Fruit fly (Drosophila melanogaster) whole organism, embryonic: ENCODE measurements around the gene Rok.

Experiments
- Atf3 ChIP-seq: fragments of 200-800 bp; sonication (Bioruptor generic); optimal IDR thresholded peaks from 3 replicates; lab custom pipeline; 2016; ENCODE audit warnings: missing biosample characterization, missing genetic modification characterization
- BEAF-32 ChIP-seq: fragments of 200-800 bp; sonication (Bioruptor generic); optimal IDR thresholded peaks from 3 replicates; lab custom pipeline; 2017; ENCODE audit warnings: missing biosample characterization, missing genetic modification characterization, mild to moderate bottlenecking, moderate library complexity, missing genetic modification reagents
- Bteb2 ChIP-seq: fragments of 200-800 bp; sonication (Bioruptor generic); optimal IDR thresholded peaks from 2 replicates; lab custom pipeline; 2016; ENCODE audit warnings: missing biosample characterization, missing genetic modification characterization
- C15 ChIP-seq: fragments of 200-800 bp; sonication (Bioruptor generic); IDR thresholded peaks from 3 replicates; pipeline ENCODE4 v1.3.6; 2022; ENCODE audit warnings: missing biosample characterization, missing genetic modification characterization
- CG10267 ChIP-seq: fragments of 200-800 bp; sonication (Bioruptor generic); optimal IDR thresholded peaks from 2 replicates; lab custom pipeline; 2018; ENCODE audit warnings: missing biosample characterization, mild to moderate bottlenecking, missing genetic modification characterization, moderate library complexity
- CG12155 ChIP-seq: fragments of 200-800 bp; sonication (Bioruptor generic); optimal IDR thresholded peaks from 3 replicates; lab custom pipeline; 2016; ENCODE audit warnings: missing biosample characterization, missing genetic modification characterization
- CG12391 ChIP-seq: fragments of 200-800 bp; sonication (Bioruptor generic); optimal IDR thresholded peaks from 3 replicates; lab custom pipeline; 2018; ENCODE audit warnings: missing biosample characterization, mild to moderate bottlenecking, missing genetic modification characterization, moderate library complexity
- CG15514 ChIP-seq: fragments of 200-800 bp; sonication (Bioruptor generic); optimal IDR thresholded peaks from 3 replicates; lab custom pipeline; 2017; ENCODE audit warnings: missing biosample characterization, missing genetic modification characterization, mild to moderate bottlenecking, moderate library complexity, missing genetic modification reagents
- CG17361 ChIP-seq: fragments of 200-800 bp; sonication (Bioruptor generic); IDR thresholded peaks from 3 replicates; pipeline ENCODE4 v1.3.6; 2022; ENCODE audit warnings: missing biosample characterization, missing genetic modification characterization
- CG2120 ChIP-seq: fragments of 200-800 bp; sonication (Bioruptor generic); optimal IDR thresholded peaks from 3 replicates; lab custom pipeline; 2016; ENCODE audit warnings: missing biosample characterization, missing genetic modification characterization
- CG30403 ChIP-seq: fragments of 200-800 bp; sonication (Bioruptor generic); optimal IDR thresholded peaks from 3 replicates; lab custom pipeline; 2016; ENCODE audit warnings: missing biosample characterization, missing genetic modification characterization
- CG31224 ChIP-seq: fragments of 200-800 bp; sonication (Bioruptor generic); IDR thresholded peaks from 2 replicates; pipeline ENCODE4 v1.3.6; 2022; ENCODE audit warnings: missing biosample characterization, missing genetic modification characterization
- CG9609 ChIP-seq: fragments of 200-800 bp; sonication (Bioruptor generic); optimal IDR thresholded peaks from 3 replicates; lab custom pipeline; 2016; ENCODE audit warnings: missing biosample characterization, missing genetic modification characterization
- Dfd ChIP-seq, 2 experiments: fragments of >200 bp; optimal IDR thresholded peaks; 2 replicates each; lab custom pipeline; 2017; ENCODE audit warnings: missing biosample characterization in 2 of 2, missing genetic modification characterization in 2 of 2
- H15 ChIP-seq: fragments of 200-800 bp; sonication (Bioruptor generic); IDR thresholded peaks from 3 replicates; pipeline ENCODE4 v1.3.6; 2022; ENCODE audit warnings: missing biosample characterization, missing genetic modification characterization
- HLH4C ChIP-seq: fragments of 200-800 bp; sonication (Bioruptor generic); IDR thresholded peaks from 3 replicates; pipeline ENCODE4 v1.3.6; 2022; ENCODE audit warnings: missing biosample characterization, missing genetic modification characterization; ENCODE audit not compliant: partially characterized antibody
- Hmr ChIP-seq: fragments of 200-800 bp; sonication (Bioruptor generic); optimal IDR thresholded peaks from 3 replicates; lab custom pipeline; 2017; ENCODE audit warnings: mild to moderate bottlenecking, missing biosample characterization, missing genetic modification reagents, missing genetic modification characterization
- Hr39 ChIP-seq: fragments of >200 bp; optimal IDR thresholded peaks from 2 replicates; lab custom pipeline; 2017
- Xbp1 ChIP-seq: fragments of 200-800 bp; sonication (Bioruptor generic); optimal IDR thresholded peaks from 3 replicates; lab custom pipeline; 2016; ENCODE audit warnings: missing biosample characterization, mild to moderate bottlenecking, missing genetic modification characterization
- amos ChIP-seq: fragments of 200-800 bp; sonication (Bioruptor generic); IDR thresholded peaks from 2 replicates; pipeline ENCODE4 v1.3.6; 2022; ENCODE audit warnings: missing biosample characterization, missing genetic modification characterization; ENCODE audit not compliant: partially characterized antibody
- ato ChIP-seq: fragments of 200-800 bp; sonication (Bioruptor generic); IDR thresholded peaks from 2 replicates; pipeline ENCODE4 v1.3.6; 2022; ENCODE audit warnings: missing biosample characterization, missing genetic modification characterization; ENCODE audit not compliant: partially characterized antibody
- chinmo ChIP-seq: fragments of 200-800 bp; sonication (Bioruptor generic); IDR thresholded peaks from 4 replicates; pipeline ENCODE4 v1.3.6; 2022; ENCODE audit warnings: missing biosample characterization, missing genetic modification characterization; ENCODE audit not compliant: partially characterized antibody
- chn ChIP-seq: fragments of 200-800 bp; sonication (Bioruptor generic); optimal IDR thresholded peaks from 2 replicates; lab custom pipeline; 2016; ENCODE audit warnings: missing biosample characterization, missing genetic modification characterization
- dimm ChIP-seq: fragments of 200-800 bp; sonication (Bioruptor generic); IDR thresholded peaks from 2 replicates; pipeline ENCODE4 v1.3.6; 2022; ENCODE audit warnings: missing biosample characterization, missing genetic modification characterization
- dmrt99B ChIP-seq: fragments of 200-800 bp; sonication (Bioruptor generic); optimal IDR thresholded peaks from 2 replicates; lab custom pipeline; 2018; ENCODE audit warnings: missing biosample characterization, mild to moderate bottlenecking, missing genetic modification characterization, moderate library complexity
- dpn ChIP-seq, 2 experiments: fragments of 200-800 bp; sonication (Bioruptor generic); optimal IDR thresholded peaks; 3 replicates each; lab custom pipeline; 2016; ENCODE audit warnings: missing biosample characterization in 2 of 2, missing genetic modification characterization in 2 of 2
- gfzf ChIP-seq: fragments of 200-800 bp; sonication (Bioruptor generic); optimal IDR thresholded peaks from 2 replicates; lab custom pipeline; 2016; ENCODE audit warnings: missing biosample characterization, mild to moderate bottlenecking, missing genetic modification characterization, moderate library complexity
- gsb-n ChIP-seq: fragments of 200-800 bp; sonication (Bioruptor generic); optimal IDR thresholded peaks from 3 replicates; lab custom pipeline; 2018; ENCODE audit warnings: missing biosample characterization, mild to moderate bottlenecking, missing genetic modification characterization
- ham ChIP-seq: fragments of 200-800 bp; sonication (Bioruptor generic); IDR thresholded peaks from 2 replicates; pipeline ENCODE4 v1.3.6; 2022; ENCODE audit warnings: missing biosample characterization, missing genetic modification characterization
- inv ChIP-seq: fragments of 200-800 bp; sonication (Bioruptor generic); IDR thresholded peaks from 2 replicates; pipeline ENCODE4 v1.3.6; 2022; ENCODE audit warnings: missing biosample characterization, missing genetic modification characterization; ENCODE audit not compliant: partially characterized antibody
- lilli ChIP-seq: fragments of 200-800 bp; sonication (Bioruptor generic); optimal IDR thresholded peaks from 3 replicates; lab custom pipeline; 2016; ENCODE audit warnings: missing biosample characterization, missing genetic modification characterization
- lola ChIP-seq, 3 experiments: fragments of >200 bp in 2 of 3; fragments of 200-800 bp in 1 of 3; sonication (Bioruptor generic) in 1 of 3; optimal IDR thresholded peaks; 2 replicates each; lab custom pipeline; 2017 to 2019; ENCODE audit warnings: missing biosample characterization in 3 of 3, missing genetic modification characterization in 3 of 3, mild to moderate bottlenecking in 1 of 3, moderate library complexity in 1 of 3
- mam ChIP-seq: fragments of 200-800 bp; sonication (Bioruptor generic); optimal IDR thresholded peaks from 3 replicates; lab custom pipeline; 2016; ENCODE audit warnings: missing biosample characterization, missing genetic modification characterization
- mirr ChIP-seq: fragments of 200-800 bp; sonication (Bioruptor generic); optimal IDR thresholded peaks from 3 replicates; lab custom pipeline; 2018; ENCODE audit warnings: missing biosample characterization, mild to moderate bottlenecking, missing genetic modification characterization
- mld ChIP-seq: fragments of 200-800 bp; sonication (Bioruptor generic); IDR thresholded peaks from 3 replicates; pipeline ENCODE4 v1.3.6; 2022; ENCODE audit warnings: missing biosample characterization, missing genetic modification characterization; ENCODE audit not compliant: partially characterized antibody
- pb ChIP-seq: fragments of 200-800 bp; sonication (Bioruptor generic); optimal IDR thresholded peaks from 3 replicates; lab custom pipeline; 2016; ENCODE audit warnings: missing biosample characterization, missing genetic modification characterization
- phol ChIP-seq: fragments of 200-800 bp; sonication (Bioruptor generic); optimal IDR thresholded peaks from 3 replicates; lab custom pipeline; 2018; ENCODE audit warnings: missing biosample characterization, mild to moderate bottlenecking, missing genetic modification characterization, moderate library complexity
- pzg ChIP-seq: fragments of 200-800 bp; sonication (Bioruptor generic); optimal IDR thresholded peaks from 3 replicates; lab custom pipeline; 2018; ENCODE audit warnings: missing biosample characterization, mild to moderate bottlenecking, missing genetic modification characterization, moderate library complexity
- ro ChIP-seq: fragments of 200-800 bp; sonication (Bioruptor generic); IDR thresholded peaks from 2 replicates; pipeline ENCODE4 v1.3.6; 2022; ENCODE audit warnings: missing biosample characterization, missing genetic modification characterization
- sqz ChIP-seq: fragments of 200-800 bp; sonication (Bioruptor generic); optimal IDR thresholded peaks from 3 replicates; lab custom pipeline; 2018; ENCODE audit warnings: missing biosample characterization, mild to moderate bottlenecking, missing genetic modification characterization
- tgo ChIP-seq: fragments of 200-800 bp; sonication (Bioruptor generic); IDR thresholded peaks from 3 replicates; pipeline ENCODE4 v1.3.6; 2022; ENCODE audit warnings: missing biosample characterization, missing genetic modification characterization
- tll ChIP-seq, 2 experiments: fragments of 200-800 bp in 1 of 2; fragments of >200 bp in 1 of 2; sonication (Bioruptor generic) in 1 of 2; optimal IDR thresholded peaks; 2 replicates each; lab custom pipeline; 2017 to 2019; ENCODE audit warnings: missing biosample characterization in 2 of 2, missing genetic modification characterization in 2 of 2, mild to moderate bottlenecking in 1 of 2, moderate library complexity in 1 of 2
- tna ChIP-seq: fragments of 200-800 bp; sonication (Bioruptor generic); IDR thresholded peaks from 2 replicates; pipeline ENCODE4 v1.3.6; 2022; ENCODE audit warnings: missing biosample characterization, missing genetic modification characterization; ENCODE audit not compliant: partially characterized antibody
- tx ChIP-seq: fragments of 200-800 bp; sonication (Bioruptor generic); optimal IDR thresholded peaks from 2 replicates; lab custom pipeline; 2016; ENCODE audit warnings: missing biosample characterization, missing genetic modification characterization
- unpg ChIP-seq: fragments of 200-800 bp; sonication (Bioruptor generic); optimal IDR thresholded peaks from 3 replicates; lab custom pipeline; 2018; ENCODE audit warnings: missing biosample characterization, mild to moderate bottlenecking, missing genetic modification characterization, moderate library complexity
- vnd ChIP-seq: fragments of 200-800 bp; sonication (Bioruptor generic); IDR thresholded peaks from 3 replicates; pipeline ENCODE4 v1.3.6; 2022; ENCODE audit warnings: missing biosample characterization, missing genetic modification characterization; ENCODE audit not compliant: partially characterized antibody
- zen2 ChIP-seq: fragments of 200-800 bp; sonication (Bioruptor generic); IDR thresholded peaks from 3 replicates; pipeline ENCODE4 v1.3.6; 2022; ENCODE audit warnings: missing biosample characterization, missing genetic modification characterization; ENCODE audit not compliant: partially characterized antibody

The Rok gene

DNA sequence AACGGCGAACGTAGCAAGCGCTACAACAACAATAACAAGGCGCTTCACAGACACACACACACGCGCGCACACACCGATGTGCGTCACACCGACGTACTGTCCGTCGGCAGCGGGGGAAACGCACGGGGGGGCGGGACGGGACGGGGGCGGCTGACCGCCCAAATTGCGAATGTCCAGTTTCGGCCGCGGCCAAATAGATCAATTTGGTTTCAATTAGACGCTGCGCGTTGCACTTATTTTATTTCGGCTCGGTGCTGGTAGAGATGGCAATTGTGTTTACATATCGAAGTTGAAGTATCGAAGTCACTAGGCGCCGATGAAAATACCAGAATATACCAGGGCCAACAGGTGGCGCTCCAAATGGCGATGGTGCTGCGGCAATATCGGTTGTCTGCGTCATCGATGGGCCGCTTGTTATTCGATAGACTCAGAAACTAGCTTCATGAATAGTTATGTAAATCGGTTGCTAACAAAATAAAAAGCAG lies at the start of gene Rok (continued):
- no peak for TF ChIP-seq CG2120
- peak; percentile 76; the same call in 3 of the 4 replicates for TF ChIP-seq chinmo (GFP tag; lab: Robert Waterston, UW)
- TF ChIP-seq mld (GFP tag; lab: Robert Waterston, UW) = 0 out of 3 replicates have a peak, but pooled peaks have one; percentile 25

DNA sequence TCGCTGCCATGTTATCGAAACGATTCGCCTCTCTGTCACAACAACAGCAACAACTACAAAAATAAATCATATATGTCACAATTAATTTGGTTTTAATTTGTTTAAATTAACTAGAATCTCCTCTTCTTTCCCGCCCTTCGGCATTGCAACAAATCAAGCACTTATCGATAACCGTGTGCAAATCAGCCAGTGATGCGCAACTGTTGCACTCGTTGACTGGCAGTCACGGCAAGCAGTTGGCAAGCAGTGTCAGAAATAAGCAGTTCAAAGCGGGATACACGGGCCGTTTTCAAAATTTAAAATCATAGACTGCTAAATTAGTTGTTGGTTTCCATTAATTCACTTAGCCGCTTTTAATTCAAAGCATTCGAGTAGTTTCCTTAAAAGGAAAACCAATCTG lies 46.6 kb upstream of the Rok start, which contains the start of gene Axs:
Gene Axs, minus strand, starts transcription at position 131 of the 400 bp plus-strand sequence.
- TF ChIP-seq lilli (GFP tag; lab: Kevin White, UChicago) = peak; percentile 56
- TF ChIP-seq CG15514 (GFP tag; lab: Kevin White, UChicago) = peak; percentile 44
- peak; percentile 57 for TF ChIP-seq Xbp1 (GFP tag; lab: Kevin White, UChicago)
- no peak for TF ChIP-seq tgo
- TF ChIP-seq Hmr = no peak
- no peak for TF ChIP-seq C15
- TF ChIP-seq CG10267 = peak; percentile 41
- no peak for TF ChIP-seq Bteb2 (GFP tag; lab: Kevin White, UChicago)
- peak; percentile 58; the same call in 2 of the 3 replicates for TF ChIP-seq vnd (GFP tag; lab: Robert Waterston, UW)
- TF ChIP-seq CG17361 (GFP tag; lab: Robert Waterston, UW) = no peak
- peak; percentile 69 for TF ChIP-seq ato (GFP tag; lab: Robert Waterston, UW)
- TF ChIP-seq mam (GFP tag; lab: Kevin White, UChicago) = peak; percentile 50
- no peak for TF ChIP-seq dmrt99B (tag; lab: Kevin White, UChicago)
- peak; percentile 74 for TF ChIP-seq tna (GFP tag; lab: Robert Waterston, UW)
- TF ChIP-seq dpn (GFP tag; optimal IDR thresholded peaks at IDR 0.05; lab: Kevin White, UChicago) = peak; percentile 26 to 39
- peak; percentile 51 for TF ChIP-seq Atf3 (GFP tag; lab: Kevin White, UChicago)
- peak; percentile 37 for TF ChIP-seq pb (GFP tag; lab: Kevin White, UChicago)
- peak; percentile 79 for TF ChIP-seq BEAF-32
- no peak for TF ChIP-seq ham (GFP tag; lab: Robert Waterston, UW)
- no peak for TF ChIP-seq CG9609
- no peak for TF ChIP-seq dimm
- TF ChIP-seq tx (GFP tag; lab: Kevin White, UChicago) = peak; percentile 30
- TF ChIP-seq mirr = no peak
- no peak for TF ChIP-seq ro (GFP tag; lab: Robert Waterston, UW)
- peak; percentile 99 for TF ChIP-seq CG12155 (GFP tag; lab: Kevin White, UChicago)
- peak; percentile 67 for TF ChIP-seq inv (GFP tag; lab: Robert Waterston, UW)
- TF ChIP-seq zen2 (GFP tag; lab: Robert Waterston, UW) = peak; percentile 66; the same call in 2 of the 3 replicates
- no peak for TF ChIP-seq CG31224 (GFP tag; lab: Robert Waterston, UW)
- TF ChIP-seq Hr39 (lab: Kevin White, UChicago) = no peak
- peak; percentile 59 for TF ChIP-seq pzg (GFP tag; lab: Kevin White, UChicago)
- TF ChIP-seq unpg (GFP tag; lab: Kevin White, UChicago) = no peak
- peak; percentile 45 for TF ChIP-seq phol (tag; lab: Kevin White, UChicago)
- peak; percentile 33 for TF ChIP-seq CG12391
- TF ChIP-seq gfzf (GFP tag; lab: Kevin White, UChicago) = peak; percentile 36
- peak in 1 of 2 experiments; percentile 31 for TF ChIP-seq Dfd (GFP tag; optimal IDR thresholded peaks at IDR 0.05; lab: Kevin White, UChicago)
- no peak for TF ChIP-seq H15 (GFP tag; lab: Robert Waterston, UW)
- peak; percentile 70; the same call in 2 of the 3 replicates for TF ChIP-seq mld (GFP tag; lab: Robert Waterston, UW)
- peak in 1 of 3 experiments; percentile 30 for TF ChIP-seq lola (GFP tag; optimal IDR thresholded peaks at IDR 0.05; lab: Kevin White, UChicago)
- no peak for TF ChIP-seq sqz (GFP tag; lab: Kevin White, UChicago)
- peak; percentile 48; the same call in 2 of the 3 replicates for TF ChIP-seq HLH4C (GFP tag; lab: Robert Waterston, UW)
- TF ChIP-seq chn (GFP tag; lab: Kevin White, UChicago) = peak; percentile 24
- peak; percentile 77 for TF ChIP-seq amos
- TF ChIP-seq gsb-n (tag; lab: Kevin White, UChicago) = peak; percentile 23
- TF ChIP-seq tll (GFP tag; optimal IDR thresholded peaks at IDR 0.05; lab: Kevin White, UChicago) = peak in 1 of 2 experiments; percentile 37
- TF ChIP-seq CG30403 (GFP tag; lab: Kevin White, UChicago) = peak; percentile 25
